Worm (Caenorhabditis elegans) whole organism, L3 larva: ENCODE measurements around the gene marc-2.

Source experiments
- ama-1 ChIP-seq: fragments of 150-350 bp; optimal IDR thresholded peaks from 2 replicates; lab custom pipeline; 2018
- nfya-1 ChIP-seq: sonication (generic microtip); optimal IDR thresholded peaks from 2 replicates; lab custom pipeline; 2017; ENCODE audit warnings: missing genetic modification characterization, mild to moderate bottlenecking, missing compliant biosample characterization, antibody characterized with exemption, moderate library complexity; ENCODE audit not compliant: insufficient read depth
- nhr-237 ChIP-seq: fragments of 150-350 bp; optimal IDR thresholded peaks from 2 replicates; lab custom pipeline; 2014; ENCODE audit warnings: missing biosample characterization, missing genetic modification characterization

- TF ChIP-seq nfya-1 (tag; lab: Kevin White, UChicago) (no peak), nhr-237 (tag; lab: Kevin White, UChicago) (no peak), ama-1 (lab: Kevin White, UChicago) (no peak)
These were observed 8.7 kb downstream of the marc-2 start, which contains the start of gene nphp-1 for ce11 chrII:10652112-10652511.
